Worm (Caenorhabditis elegans) whole organism, L3 larva: ENCODE data around the gene frpr-6.

Experiments
- R02D3.7 ChIP-seq: fragments of 150-350 bp; optimal IDR thresholded peaks from 2 replicates; lab custom pipeline; 2014; ENCODE audit warnings: missing biosample characterization, missing genetic modification characterization
- aly-2 ChIP-seq: fragments of 150-350 bp; optimal IDR thresholded peaks from 2 replicates; lab custom pipeline; 2014; ENCODE audit warnings: missing biosample characterization, missing genetic modification characterization
- ceh-16 ChIP-seq: sonication (generic microtip); optimal IDR thresholded peaks from 2 replicates; lab custom pipeline; 2017; ENCODE audit warnings: missing biosample characterization, missing genetic modification characterization
- elt-3 ChIP-seq, 3 experiments: fragments of 150-350 bp in 1 of 3; sonication (generic microtip) in 2 of 3; optimal IDR thresholded peaks; 2 replicates in 2 of 3; 4 replicates in 1 of 3; lab custom pipeline; 2014 to 2017; ENCODE audit warnings: missing biosample characterization in 3 of 3, missing genetic modification characterization in 3 of 3
- lin-15B ChIP-seq: fragments of 150-350 bp; optimal IDR thresholded peaks from 2 replicates; lab custom pipeline; 2014; ENCODE audit warnings: missing biosample characterization, missing genetic modification characterization
- nfya-1 ChIP-seq: sonication (generic microtip); optimal IDR thresholded peaks from 2 replicates; lab custom pipeline; 2017; ENCODE audit warnings: missing genetic modification characterization, mild to moderate bottlenecking, missing compliant biosample characterization, antibody characterized with exemption, moderate library complexity; ENCODE audit not compliant: insufficient read depth
- nhr-237 ChIP-seq: fragments of 150-350 bp; optimal IDR thresholded peaks from 2 replicates; lab custom pipeline; 2014; ENCODE audit warnings: missing biosample characterization, missing genetic modification characterization
- skn-1 ChIP-seq: fragments of 150-350 bp; optimal IDR thresholded peaks from 2 replicates; lab custom pipeline; 2014; ENCODE audit warnings: missing biosample characterization, missing genetic modification characterization
- snpc-4 ChIP-seq: fragments of 150-350 bp; optimal IDR thresholded peaks from 2 replicates; lab custom pipeline; 2014; ENCODE audit warnings: missing biosample characterization, missing genetic modification characterization
- unc-39 ChIP-seq: sonication (generic microtip); optimal IDR thresholded peaks from 4 replicates; lab custom pipeline; 2017; ENCODE audit warnings: missing biosample characterization, missing genetic modification characterization
- unc-62 ChIP-seq: fragments of 150-350 bp; sonication (generic microtip); optimal IDR thresholded peaks from 4 replicates; lab custom pipeline; 2014; ENCODE audit warnings: missing biosample characterization, missing genetic modification reagents, missing genetic modification characterization
- zag-1 ChIP-seq: fragments of 150-350 bp; optimal IDR thresholded peaks from 2 replicates; lab custom pipeline; 2014; ENCODE audit warnings: missing biosample characterization, missing genetic modification characterization
- ztf-11 ChIP-seq: fragments of 150-350 bp; optimal IDR thresholded peaks from 2 replicates; lab custom pipeline; 2014; ENCODE audit warnings: missing biosample characterization, missing genetic modification characterization

ce11 chrV:9123186-9123585 lies 22.2 kb upstream of the frpr-6 start, which contains the start of gene F21C10.11:
- no peak for TF ChIP-seq aly-2 (tag; lab: Kevin White, UChicago)
- no peak for TF ChIP-seq unc-62 (GFP tag; lab: Kevin White, UChicago)
- TF ChIP-seq skn-1 = no peak
- TF ChIP-seq ceh-16 = no peak
- TF ChIP-seq ztf-11 (tag; lab: Kevin White, UChicago) = no peak
- TF ChIP-seq zag-1 (tag; lab: Kevin White, UChicago) = no peak
- TF ChIP-seq nhr-237 (tag; lab: Kevin White, UChicago) = no peak
- no peak for TF ChIP-seq lin-15B (tag; lab: Kevin White, UChicago)
- TF ChIP-seq elt-3 (tag; optimal IDR thresholded peaks at IDR 0.05; lab: Kevin White, UChicago) = no peak
- no peak for TF ChIP-seq R02D3.7 (tag; lab: Kevin White, UChicago)
- TF ChIP-seq unc-39 (tag; lab: Kevin White, UChicago) = no peak
- no peak for TF ChIP-seq nfya-1
- no peak for TF ChIP-seq snpc-4 (tag; lab: Kevin White, UChicago)
